Fruit fly (Drosophila melanogaster): ENCODE results near the gene CG6333.

DNA sequence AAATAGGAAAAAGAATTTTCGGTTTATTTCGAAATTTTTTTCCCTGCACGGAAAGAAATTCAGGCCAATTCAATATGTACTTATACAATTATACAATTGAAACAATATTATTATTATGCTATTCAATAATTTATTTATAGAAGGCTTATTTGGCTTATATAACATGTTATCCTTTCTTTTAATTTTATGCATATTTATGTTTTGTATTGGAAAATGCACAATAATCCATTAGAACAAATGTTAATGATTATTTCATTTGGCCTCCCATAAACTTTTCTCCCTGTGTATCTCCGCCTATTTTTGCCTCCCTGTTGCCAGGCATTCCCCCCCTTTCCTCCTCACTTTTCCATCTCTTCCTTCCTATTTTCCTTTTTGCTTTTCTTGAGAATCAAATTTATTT is 38.1 kb downstream of the CG6333 start:
- no peak for TF ChIP-seq Myc (optimal IDR thresholded peaks at IDR 0.05)
- TF ChIP-seq lola (GFP tag; optimal IDR thresholded peaks at IDR 0.05), result no peak

Data from whole organism, wandering third instar larva.